Worm (Caenorhabditis elegans): ENCODE data around the gene byn-1.

byn-1 gene

ce11 chrIII:6888999-6889824 lies 42.6 kb upstream of the byn-1 start, which contains the start of the genes brd-1 and K04C2.2 (continued):
- TF ChIP-seq lir-3 (tag; optimal IDR thresholded peaks at IDR 0.05; ENCODE audit: poor library complexity) (no peak), ceh-82 (tag; optimal IDR thresholded peaks at IDR 0.05) (no peak), elt-2 (tag; optimal IDR thresholded peaks at IDR 0.05) (no peak), nhr-85 (tag) (no peak), hpl-2 (GFP tag; optimal IDR thresholded peaks at IDR 0.05) (no peak), ztf-4 (tag; optimal IDR thresholded peaks at IDR 0.05) (no peak)

ce11 chrIII:6891560-6891959 lies 40.2 kb upstream of the byn-1 start, which contains the start of gene K04C2.5:
K04C2.5 (minus strand) TSS chrIII:6891660.
- no peak for TF ChIP-seq rnt-1 (tag; optimal IDR thresholded peaks at IDR 0.05)
- no peak for TF ChIP-seq hlh-4 (tag; optimal IDR thresholded peaks at IDR 0.05)
- TF ChIP-seq mdl-1 (tag; optimal IDR thresholded peaks at IDR 0.05) = no peak
- no peak for TF ChIP-seq unc-130 (tag; optimal IDR thresholded peaks at IDR 0.05)
- no peak for TF ChIP-seq vab-15 (tag; optimal IDR thresholded peaks at IDR 0.05)
- no peak for TF ChIP-seq mab-9 (GFP tag; IDR thresholded peaks at IDR 0.05)
- TF ChIP-seq isw-1 (GFP tag; IDR thresholded peaks at IDR 0.05) = no peak
- no peak for TF ChIP-seq ztf-4 (tag; optimal IDR thresholded peaks at IDR 0.05)
- TF ChIP-seq egl-27 (tag; optimal IDR thresholded peaks at IDR 0.05) = no peak
- TF ChIP-seq C16A3.4 (tag; optimal IDR thresholded peaks at IDR 0.05) = no peak
- TF ChIP-seq jun-1 (tag; optimal IDR thresholded peaks at IDR 0.05) = no peak
- no peak for TF ChIP-seq nhr-90 (tag; optimal IDR thresholded peaks at IDR 0.05; ENCODE audit: poor library complexity)

- TF ChIP-seq hpl-2 (GFP tag; optimal IDR thresholded peaks at IDR 0.05) (peak; percentile 28), nhr-47 (tag; optimal IDR thresholded peaks at IDR 0.05) (peak; percentile 58), grh-1 (GFP tag; IDR thresholded peaks at IDR 0.05) (peak; percentile 44; the same call in 1 of the 2 replicates), ceh-63 (GFP tag; optimal IDR thresholded peaks at IDR 0.05) (no peak), ztf-4 (tag; optimal IDR thresholded peaks at IDR 0.05) (peak; percentile 51), nhr-28 (tag; optimal IDR thresholded peaks at IDR 0.05) (no peak), lsy-2 (tag; optimal IDR thresholded peaks at IDR 0.05) (peak; percentile 74 to 91), snpc-4 (tag; optimal IDR thresholded peaks at IDR 0.05) (no peak), nhr-11 (tag; optimal IDR thresholded peaks at IDR 0.05) (peak; percentile 4), rnt-1 (tag; optimal IDR thresholded peaks at IDR 0.05) (peak; percentile 81), fkh-4 (tag; optimal IDR thresholded peaks at IDR 0.05; ENCODE audit: borderline replicate concordance) (no peak), lin-14 (GFP tag; optimal IDR thresholded peaks at IDR 0.05) (peak; percentile 90), pqm-1 (tag; optimal IDR thresholded peaks at IDR 0.05) (no peak), nhr-71 (tag; optimal IDR thresholded peaks at IDR 0.05) (peak; percentile 93), sptf-1 (tag; optimal IDR thresholded peaks at IDR 0.05) (no peak), tlp-1 (tag; optimal IDR thresholded peaks at IDR 0.05) (no peak), pax-3 (tag; optimal IDR thresholded peaks at IDR 0.05) (no peak), dsc-1 (tag; optimal IDR thresholded peaks at IDR 0.05) (no peak), efl-1 (optimal IDR thresholded peaks at IDR 0.05) (peak; percentile 60), efl-1 (GFP tag; optimal IDR thresholded peaks at IDR 0.05 in 1 of 2) (peak; percentile 36 to 95), dpl-1 (GFP tag; optimal IDR thresholded peaks at IDR 0.05) (peak in 2 of 3 experiments; percentile 24 to 63), efl-3 (GFP tag; optimal IDR thresholded peaks at IDR 0.05) (no peak), blmp-1 (tag; optimal IDR thresholded peaks at IDR 0.05) (peak; percentile 60), tbx-2 (tag; optimal IDR thresholded peaks at IDR 0.05) (peak; percentile 77), Y116A8C.19 (tag; optimal IDR thresholded peaks at IDR 0.05; ENCODE audit: borderline replicate concordance) (no peak), lin-39 (tag; optimal IDR thresholded peaks at IDR 0.05) (peak; percentile 63), vab-15 (tag; optimal IDR thresholded peaks at IDR 0.05) (no peak), unc-130 (tag; optimal IDR thresholded peaks at IDR 0.05) (no peak), elt-3 (tag; optimal IDR thresholded peaks at IDR 0.05) (peak in 5 of 6 experiments; percentile 83 to 95 (median 91)), ces-1 (GFP tag; optimal IDR thresholded peaks at IDR 0.05) (no peak), skn-1 (tag; optimal IDR thresholded peaks at IDR 0.05) (peak; percentile 29), fos-1 (tag; optimal IDR thresholded peaks at IDR 0.05) (peak; percentile 79), aly-2 (tag; optimal IDR thresholded peaks at IDR 0.05) (peak; percentile 70), mef-2 (tag; optimal IDR thresholded peaks at IDR 0.05) (no peak), swsn-7 (tag; optimal IDR thresholded peaks at IDR 0.05) (peak; percentile 50)
Measured at ce11 chrIII:6895166-6895565, 36.6 kb upstream of the byn-1 start.

Data from whole organism, L1 larva.